Fruit fly (Drosophila melanogaster) whole organism, embryonic: ENCODE measurements around the gene CG44001.
A peak's percentile ranks its signal among the peaks of the same experiment; 100 is the strongest.

Experiments
- CG11093 ChIP-seq: fragments of 200-800 bp; sonication (Bioruptor generic); IDR thresholded peaks from 3 replicates; pipeline ENCODE4 v1.3.6; 2022; ENCODE audit warnings: missing biosample characterization, missing genetic modification characterization
- CG13624 ChIP-seq: fragments of 200-800 bp; sonication (Bioruptor generic); optimal IDR thresholded peaks from 2 replicates; lab custom pipeline; 2016; ENCODE audit warnings: missing biosample characterization, missing genetic modification characterization
- CG14860 ChIP-seq: fragments of 200-800 bp; sonication (Bioruptor generic); IDR thresholded peaks from 3 replicates; pipeline ENCODE4 v1.3.6; 2022; ENCODE audit warnings: missing biosample characterization, missing genetic modification characterization; ENCODE audit not compliant: partially characterized antibody
- CG1529 ChIP-seq: fragments of 200-800 bp; sonication (Bioruptor generic); optimal IDR thresholded peaks from 3 replicates; lab custom pipeline; 2018; ENCODE audit warnings: missing biosample characterization, missing genetic modification characterization
- CG17186 ChIP-seq: fragments of 200-800 bp; sonication (Bioruptor generic); optimal IDR thresholded peaks from 3 replicates; lab custom pipeline; 2017; ENCODE audit warnings: missing biosample characterization, missing genetic modification reagents, missing genetic modification characterization
- CG17359 ChIP-seq: fragments of 200-800 bp; sonication (Bioruptor generic); optimal IDR thresholded peaks from 3 replicates; lab custom pipeline; 2018; ENCODE audit warnings: missing biosample characterization, mild to moderate bottlenecking, missing genetic modification characterization, moderate library complexity
- CG17361 ChIP-seq: fragments of 200-800 bp; sonication (Bioruptor generic); IDR thresholded peaks from 3 replicates; pipeline ENCODE4 v1.3.6; 2022; ENCODE audit warnings: missing biosample characterization, missing genetic modification characterization
- CG17912 ChIP-seq: fragments of 200-800 bp; sonication (Bioruptor generic); optimal IDR thresholded peaks from 2 replicates; lab custom pipeline; 2018; ENCODE audit warnings: missing biosample characterization, mild to moderate bottlenecking, missing genetic modification characterization
- CG18619 ChIP-seq: fragments of 200-800 bp; sonication (Bioruptor generic); optimal IDR thresholded peaks from 3 replicates; lab custom pipeline; 2017; ENCODE audit warnings: missing biosample characterization, mild to moderate bottlenecking, missing genetic modification characterization
- CG2889 ChIP-seq: fragments of 200-800 bp; sonication (Bioruptor generic); IDR thresholded peaks from 3 replicates; pipeline ENCODE4 v1.3.6; 2022; ENCODE audit warnings: missing biosample characterization, missing genetic modification characterization
- CG31365 ChIP-seq: fragments of 200-800 bp; sonication (Bioruptor generic); optimal IDR thresholded peaks from 2 replicates; lab custom pipeline; 2018; ENCODE audit warnings: missing biosample characterization, mild to moderate bottlenecking, missing genetic modification characterization
- CG33557 ChIP-seq: fragments of 200-800 bp; sonication (Bioruptor generic); optimal IDR thresholded peaks from 2 replicates; lab custom pipeline; 2019; ENCODE audit warnings: missing biosample characterization, mild to moderate bottlenecking, missing genetic modification characterization, moderate library complexity
- CG3726 ChIP-seq: fragments of 200-800 bp; sonication (Bioruptor generic); IDR thresholded peaks from 3 replicates; pipeline ENCODE4, ENCODE4 v1.3.6; 2022; ENCODE audit warnings: missing biosample characterization, missing genetic modification characterization
- CG4328 ChIP-seq: fragments of 200-800 bp; sonication (Bioruptor generic); optimal IDR thresholded peaks from 3 replicates; lab custom pipeline; 2017; ENCODE audit warnings: missing biosample characterization, missing genetic modification reagents, missing genetic modification characterization
- CG43689 ChIP-seq: fragments of 200-800 bp; sonication (Bioruptor generic); IDR thresholded peaks from 2 replicates; pipeline ENCODE4 v1.3.6; 2022; ENCODE audit warnings: missing biosample characterization, missing genetic modification characterization
- CG6654 ChIP-seq: fragments of 200-800 bp; sonication (Bioruptor generic); optimal IDR thresholded peaks from 2 replicates; lab custom pipeline; 2017; ENCODE audit warnings: missing biosample characterization, mild to moderate bottlenecking, missing genetic modification characterization
- CG6854 ChIP-seq: fragments of 200-800 bp; sonication (Bioruptor generic); optimal IDR thresholded peaks from 3 replicates; lab custom pipeline; 2017; ENCODE audit warnings: missing biosample characterization, mild to moderate bottlenecking, missing genetic modification characterization
- CG7357 ChIP-seq: fragments of 200-800 bp; sonication (Bioruptor generic); IDR thresholded peaks from 3 replicates; pipeline ENCODE4 v1.3.6; 2022; ENCODE audit warnings: missing biosample characterization, missing genetic modification characterization
- CG7987 ChIP-seq: fragments of 200-800 bp; sonication (Bioruptor generic); optimal IDR thresholded peaks from 2 replicates; lab custom pipeline; 2018; ENCODE audit warnings: missing biosample characterization, mild to moderate bottlenecking, missing genetic modification characterization, moderate library complexity
- Camta ChIP-seq: fragments of 200-800 bp; sonication (Bioruptor generic); optimal IDR thresholded peaks from 2 replicates; lab custom pipeline; 2016; ENCODE audit warnings: missing biosample characterization, missing genetic modification characterization
- CkIIα-i1 ChIP-seq: fragments of 200-800 bp; sonication (Bioruptor generic); IDR thresholded peaks from 2 replicates; pipeline ENCODE4 v1.3.6; 2022; ENCODE audit warnings: missing biosample characterization, missing genetic modification characterization
- Dfd ChIP-seq, 2 experiments: fragments of >200 bp; optimal IDR thresholded peaks; 2 replicates each; lab custom pipeline; 2017; ENCODE audit warnings: missing biosample characterization in 2 of 2, missing genetic modification characterization in 2 of 2
- E2f2 ChIP-seq: fragments of 200-800 bp; sonication (Bioruptor generic); IDR thresholded peaks from 2 replicates; pipeline ENCODE4 v1.3.6; 2022; ENCODE audit warnings: missing biosample characterization, missing genetic modification characterization
- ERR ChIP-seq: fragments of 200-800 bp; sonication (Bioruptor generic); optimal IDR thresholded peaks from 2 replicates; lab custom pipeline; 2016; ENCODE audit warnings: missing biosample characterization, missing genetic modification characterization
- Eip74EF ChIP-seq, 2 experiments: fragments of 200-800 bp in 1 of 2; fragments of >200 bp in 1 of 2; sonication (Bioruptor generic) in 1 of 2; optimal IDR thresholded peaks; 2 replicates each; lab custom pipeline; 2017 to 2019; ENCODE audit warnings: missing biosample characterization in 2 of 2, missing genetic modification characterization in 2 of 2, mild to moderate bottlenecking in 1 of 2, moderate library complexity in 1 of 2
- HmgZ ChIP-seq: fragments of 200-800 bp; sonication (Bioruptor generic); optimal IDR thresholded peaks from 2 replicates; lab custom pipeline; 2018; ENCODE audit warnings: missing biosample characterization, mild to moderate bottlenecking, missing genetic modification characterization
- Lim3 ChIP-seq: fragments of 200-800 bp; sonication (Bioruptor generic); IDR thresholded peaks from 2 replicates; pipeline ENCODE4 v1.3.6; 2022; ENCODE audit warnings: missing biosample characterization, missing genetic modification characterization
- Oli ChIP-seq: fragments of 200-800 bp; sonication (Bioruptor generic); optimal IDR thresholded peaks from 2 replicates; lab custom pipeline; 2018; ENCODE audit warnings: missing biosample characterization, mild to moderate bottlenecking, missing genetic modification characterization, moderate library complexity
- Opbp ChIP-seq: fragments of 200-800 bp; sonication (Bioruptor generic); IDR thresholded peaks from 3 replicates; pipeline ENCODE4 v1.3.6; 2022; ENCODE audit warnings: missing biosample characterization, missing genetic modification characterization; ENCODE audit not compliant: partially characterized antibody
- Sry-β ChIP-seq: fragments of 200-800 bp; sonication (Bioruptor generic); optimal IDR thresholded peaks from 2 replicates; lab custom pipeline; 2018; ENCODE audit warnings: missing biosample characterization, mild to moderate bottlenecking, missing genetic modification characterization, moderate library complexity
- Trl ChIP-seq, 3 experiments: fragments of >200 bp in 2 of 3; fragments of 200-800 bp in 1 of 3; sonication (Bioruptor generic) in 1 of 3; optimal IDR thresholded peaks; 2 replicates in 1 of 3; 3 replicates in 2 of 3; lab custom pipeline; 2016 to 2017; ENCODE audit warnings: missing biosample characterization in 1 of 3, missing genetic modification characterization in 1 of 3
- abd-A ChIP-seq: fragments of 200-800 bp; sonication (Bioruptor generic); optimal IDR thresholded peaks from 3 replicates; lab custom pipeline; 2019; ENCODE audit warnings: missing biosample characterization, mild to moderate bottlenecking, missing genetic modification characterization, moderate library complexity
- ap ChIP-seq: fragments of 200-800 bp; sonication (Bioruptor generic); IDR thresholded peaks from 2 replicates; pipeline ENCODE4 v1.3.6; 2022; ENCODE audit warnings: missing biosample characterization, missing genetic modification characterization
- cad ChIP-seq: fragments of >200 bp; optimal IDR thresholded peaks from 2 replicates; lab custom pipeline; 2017; ENCODE audit warnings: missing biosample characterization, missing genetic modification characterization
- chinmo ChIP-seq: fragments of 200-800 bp; sonication (Bioruptor generic); IDR thresholded peaks from 4 replicates; pipeline ENCODE4 v1.3.6; 2022; ENCODE audit warnings: missing biosample characterization, missing genetic modification characterization; ENCODE audit not compliant: partially characterized antibody
- dmrt99B ChIP-seq: fragments of 200-800 bp; sonication (Bioruptor generic); optimal IDR thresholded peaks from 2 replicates; lab custom pipeline; 2018; ENCODE audit warnings: missing biosample characterization, mild to moderate bottlenecking, missing genetic modification characterization, moderate library complexity
- fd64A ChIP-seq: fragments of 200-800 bp; sonication (Bioruptor generic); optimal IDR thresholded peaks from 3 replicates; lab custom pipeline; 2018; ENCODE audit warnings: missing biosample characterization, mild to moderate bottlenecking, missing genetic modification characterization
- her ChIP-seq: fragments of 200-800 bp; sonication (Bioruptor generic); optimal IDR thresholded peaks from 2 replicates; lab custom pipeline; 2016; ENCODE audit warnings: missing biosample characterization, missing genetic modification characterization
- inv ChIP-seq: fragments of 200-800 bp; sonication (Bioruptor generic); IDR thresholded peaks from 2 replicates; pipeline ENCODE4 v1.3.6; 2022; ENCODE audit warnings: missing biosample characterization, missing genetic modification characterization; ENCODE audit not compliant: partially characterized antibody
- nerfin-1 ChIP-seq: fragments of 200-800 bp; sonication (Bioruptor generic); optimal IDR thresholded peaks from 3 replicates; lab custom pipeline; 2019; ENCODE audit warnings: missing biosample characterization, mild to moderate bottlenecking, missing genetic modification characterization, moderate library complexity
- nerfin-2 ChIP-seq: fragments of 200-800 bp; sonication (Bioruptor generic); IDR thresholded peaks from 2 replicates; pipeline ENCODE4 v1.3.6; 2022; ENCODE audit warnings: missing biosample characterization, missing genetic modification characterization; ENCODE audit not compliant: partially characterized antibody
- pfk ChIP-seq: fragments of 200-800 bp; sonication (Bioruptor generic); optimal IDR thresholded peaks from 2 replicates; lab custom pipeline; 2018; ENCODE audit warnings: missing biosample characterization, mild to moderate bottlenecking, missing genetic modification characterization, moderate library complexity
- row ChIP-seq: fragments of 200-800 bp; sonication (Bioruptor generic); IDR thresholded peaks from 3 replicates; pipeline ENCODE4 v1.3.6; 2022; ENCODE audit warnings: missing biosample characterization, missing genetic modification characterization
- sens ChIP-seq: fragments of 200-800 bp; sonication (Bioruptor generic); peaks from one replicate; lab custom pipeline; 2016; ENCODE audit warnings: missing biosample characterization, missing genetic modification characterization
- sob ChIP-seq: fragments of 200-800 bp; sonication (Bioruptor generic); IDR thresholded peaks from 2 replicates; pipeline ENCODE4 v1.3.6; 2022; ENCODE audit warnings: missing biosample characterization, missing genetic modification characterization
- stwl ChIP-seq: fragments of 200-800 bp; sonication (Bioruptor generic); optimal IDR thresholded peaks from 3 replicates; lab custom pipeline; 2018; ENCODE audit warnings: missing biosample characterization, mild to moderate bottlenecking, missing genetic modification characterization, moderate library complexity
- unc-4 ChIP-seq: fragments of 200-800 bp; sonication (Bioruptor generic); IDR thresholded peaks from 2 replicates; pipeline ENCODE4 v1.3.6; 2022; ENCODE audit warnings: missing biosample characterization, missing genetic modification characterization; ENCODE audit not compliant: partially characterized antibody
- z ChIP-seq: fragments of 200-800 bp; sonication (Bioruptor generic); IDR thresholded peaks from 3 replicates; pipeline ENCODE4 v1.3.6; 2022; ENCODE audit warnings: missing biosample characterization, missing genetic modification characterization

CG44001 gene

DNA sequence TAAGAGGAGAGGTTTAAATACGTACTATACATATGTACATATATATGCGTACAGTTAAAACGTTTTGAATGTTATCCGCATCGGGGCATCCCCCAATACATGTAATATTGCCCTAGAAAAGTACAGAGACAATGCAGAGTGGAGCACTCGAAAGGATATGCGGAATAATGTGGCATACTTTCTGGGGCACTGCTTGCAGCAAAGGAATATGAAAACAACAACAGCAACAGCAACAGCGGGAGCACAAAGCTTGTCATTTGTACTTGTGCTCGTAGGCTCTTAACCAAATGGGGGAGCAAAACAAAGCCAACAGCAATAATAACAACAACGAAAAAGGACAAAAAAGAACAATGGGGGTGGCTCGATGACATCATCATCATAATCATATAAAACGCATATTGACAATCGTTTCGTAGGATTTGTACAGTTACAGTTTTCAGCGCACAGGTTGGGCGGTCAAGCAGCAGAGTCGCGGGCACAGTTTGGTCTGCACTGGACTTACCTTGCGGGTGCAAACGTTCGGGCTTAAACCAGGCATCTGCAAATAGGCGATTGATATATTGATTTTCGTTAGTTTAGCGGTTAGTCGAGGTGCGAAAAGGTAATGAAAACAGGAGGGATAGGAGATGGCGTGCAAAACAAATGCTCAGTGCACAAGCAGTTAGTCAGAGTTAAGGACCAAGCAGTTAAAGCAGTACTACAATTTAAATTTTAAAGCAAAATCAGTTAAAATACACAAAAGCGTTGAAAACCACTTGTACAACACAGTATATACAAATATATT is 39.2 kb upstream of the CG44001 start:
- TF ChIP-seq CG17361 (GFP tag; lab: Robert Waterston, UW) (no peak), ap (GFP tag; lab: Robert Waterston, UW) (no peak), Dfd (GFP tag; optimal IDR thresholded peaks at IDR 0.05; lab: Kevin White, UChicago) (peak in 1 of 2 experiments; percentile 97), nerfin-1 (tag; lab: Kevin White, UChicago) (no peak), CG3726 (GFP tag; lab: Robert Waterston, UW) (no peak), CG6854 (GFP tag; lab: Kevin White, UChicago) (no peak), fd64A (GFP tag; lab: Kevin White, UChicago) (no peak), HmgZ (no peak), stwl (tag; lab: Kevin White, UChicago) (no peak), CG2889 (GFP tag; lab: Robert Waterston, UW) (no peak), CG1529 (GFP tag; lab: Kevin White, UChicago) (no peak), Camta (GFP tag; lab: Kevin White, UChicago) (no peak), her (GFP tag; lab: Kevin White, UChicago) (no peak), row (GFP tag; lab: Robert Waterston, UW) (no peak), inv (no peak), pfk (GFP tag; lab: Kevin White, UChicago) (no peak), CG17912 (GFP tag; lab: Kevin White, UChicago) (no peak), CG13624 (GFP tag; lab: Kevin White, UChicago) (no peak), unc-4 (no peak), E2f2 (GFP tag; lab: Robert Waterston, UW) (no peak), CG17359 (tag; lab: Kevin White, UChicago) (no peak), CG31365 (tag; lab: Kevin White, UChicago) (peak; percentile 81), chinmo (GFP tag; lab: Robert Waterston, UW) (0 out of 4 replicates have a peak, but pooled peaks have one; percentile 21), z (GFP tag; lab: Robert Waterston, UW) (no peak), CG7987 (no peak), Lim3 (GFP tag; lab: Robert Waterston, UW) (no peak), CG7357 (GFP tag; lab: Robert Waterston, UW) (no peak), Opbp (GFP tag; lab: Robert Waterston, UW) (no peak), CG11093 (GFP tag; lab: Robert Waterston, UW) (no peak), ERR (no peak), Eip74EF (GFP tag; optimal IDR thresholded peaks at IDR 0.05; lab: Kevin White, UChicago) (peak in 1 of 2 experiments; percentile 68), dmrt99B (no peak), CG4328 (GFP tag; lab: Kevin White, UChicago) (no peak), nerfin-2 (no peak), CG43689 (GFP tag; lab: Robert Waterston, UW) (no peak), Oli (tag; lab: Kevin White, UChicago) (no peak), CG33557 (GFP tag; lab: Kevin White, UChicago) (no peak), CG18619 (GFP tag; lab: Kevin White, UChicago) (no peak), cad (peak; percentile 84), Sry-β (no peak), CG17186 (GFP tag; lab: Kevin White, UChicago) (no peak), sob (GFP tag; lab: Robert Waterston, UW) (no peak), abd-A (tag; lab: Kevin White, UChicago) (no peak), CG14860 (GFP tag; lab: Robert Waterston, UW) (no peak), Trl (optimal IDR thresholded peaks at IDR 0.05; lab: Kevin White, UChicago) (no peak), Trl (GFP tag; optimal IDR thresholded peaks at IDR 0.05; lab: Kevin White, UChicago) (no peak), CkIIα-i1 (GFP tag; lab: Robert Waterston, UW) (no peak), sens (GFP tag; lab: Kevin White, UChicago) (peak; percentile 42), CG6654 (GFP tag; lab: Kevin White, UChicago) (peak; percentile 97)
